Fruit fly (Drosophila melanogaster): ENCODE measurements around the gene CG31286.

CG31286 gene

DNA sequence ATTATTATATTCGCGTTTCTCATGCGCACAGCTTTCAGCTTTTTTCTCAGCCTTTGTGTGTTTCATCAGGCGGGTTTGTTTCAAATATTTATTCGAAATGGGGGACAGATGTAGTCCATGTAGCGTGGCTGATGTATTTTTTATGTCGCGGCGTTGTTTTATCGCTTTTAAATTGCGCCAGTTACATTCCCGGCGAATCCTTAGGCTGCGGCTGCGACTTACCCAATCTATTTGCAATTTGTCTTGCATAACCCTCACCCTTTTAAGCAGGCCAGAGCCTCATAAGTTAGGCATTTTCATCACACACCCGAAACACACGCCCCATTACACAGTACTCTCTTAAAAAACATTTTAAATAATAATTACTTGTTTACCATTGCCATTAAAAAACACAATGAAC, 11.2 kb upstream of the CG31286 start, which contains the start of gene sunz:
sunz (plus strand) TSS at position 301 of the 400 bp plus-strand sequence.
- TF ChIP-seq CG5180 (GFP tag; optimal IDR thresholded peaks at IDR 0.05) (no peak), CG7839 (tag; optimal IDR thresholded peaks at IDR 0.05) (no peak)

DNA sequence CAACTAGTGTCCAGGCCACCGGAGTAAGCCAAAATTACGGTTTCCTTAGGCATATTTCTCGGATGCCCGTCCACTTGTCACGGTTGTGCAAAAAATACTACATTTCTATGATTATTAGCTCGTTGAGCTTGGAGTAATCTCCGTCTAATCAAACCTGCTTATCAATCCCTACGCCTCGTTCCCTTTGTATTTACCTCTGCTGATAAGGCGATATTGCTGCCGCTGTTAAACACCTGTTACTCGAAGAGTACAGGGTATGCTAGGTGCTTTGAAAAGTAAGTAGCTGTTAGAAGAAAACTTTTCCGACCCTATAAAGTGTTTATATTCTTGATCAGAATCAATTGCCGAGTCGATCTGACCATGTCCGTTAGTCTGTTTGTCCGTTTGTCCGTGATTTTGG, 3.3 kb downstream of the CG31286 start, which contains the start of gene Ass:
Ass (minus strand) TSS at position 101 of the 400 bp plus-strand sequence.
- TF ChIP-seq odd (GFP tag; optimal IDR thresholded peaks at IDR 0.05) (no peak), D19B (GFP tag; optimal IDR thresholded peaks at IDR 0.05) (peak; percentile 85), CG11085 (GFP tag; IDR thresholded peaks at IDR 0.05) (no peak), grn (GFP tag; optimal IDR thresholded peaks at IDR 0.05) (peak; percentile 23), exex (tag; optimal IDR thresholded peaks at IDR 0.05) (peak; percentile 13), Ets65A (GFP tag) (peak; percentile 11), GATAe (GFP tag; conservative IDR thresholded peaks at IDR 0.05) (peak; percentile 49)

DNA sequence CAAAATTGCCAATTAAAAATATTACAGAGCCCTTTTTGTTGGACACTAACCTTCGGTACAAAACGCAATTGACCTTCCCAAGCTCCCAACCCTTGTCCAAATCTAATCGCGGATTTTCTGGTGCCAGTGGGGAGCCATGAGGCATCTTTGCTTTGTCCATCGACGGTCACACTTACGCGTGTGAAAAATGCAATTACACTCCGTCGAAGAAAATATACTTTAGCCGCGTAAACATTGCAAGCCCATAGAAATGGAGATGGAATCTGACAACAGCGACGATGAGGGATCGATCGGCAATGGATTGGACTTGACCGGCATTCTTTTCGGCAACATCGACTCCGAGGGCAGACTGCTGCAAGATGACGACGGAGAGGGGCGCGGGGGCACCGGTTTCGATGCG, 5.7 kb downstream of the CG31286 start, which contains the start of gene Taf1:
Taf1 (plus strand) TSS at position 150 of the 400 bp plus-strand sequence.
- TF ChIP-seq knrl (GFP tag; IDR thresholded peaks at IDR 0.05; ENCODE audit: partially characterized antibody) (peak; percentile 30; the same call in 1 of the 3 replicates), klu (GFP tag; IDR thresholded peaks at IDR 0.05) (no peak), fru (optimal IDR thresholded peaks at IDR 0.05) (no peak), Dfd (GFP tag; optimal IDR thresholded peaks at IDR 0.05) (no peak), CG13287 (GFP tag; IDR thresholded peaks at IDR 0.05; ENCODE audit: partially characterized antibody) (peak; percentile 52), h (optimal IDR thresholded peaks at IDR 0.05) (no peak), CG8388 (GFP tag; optimal IDR thresholded peaks at IDR 0.05) (no peak), CG17912 (GFP tag; optimal IDR thresholded peaks at IDR 0.05) (peak; percentile 27), Ssrp (tag; optimal IDR thresholded peaks at IDR 0.05) (no peak), Sin3A (optimal IDR thresholded peaks at IDR 0.05) (peak; percentile 66), CG16813 (GFP tag; IDR thresholded peaks at IDR 0.05; ENCODE audit: partially characterized antibody) (0 out of 3 replicates have a peak, but pooled peaks have one; percentile 11), hb (GFP tag; IDR thresholded peaks at IDR 0.05; ENCODE audit: partially characterized antibody) (no peak), crc (GFP tag; optimal IDR thresholded peaks at IDR 0.05) (no peak), zen (tag; optimal IDR thresholded peaks at IDR 0.05) (peak; percentile 39), Mes4 (GFP tag; optimal IDR thresholded peaks at IDR 0.05) (peak; percentile 15), crol (GFP tag; IDR thresholded peaks at IDR 0.05) (peak; percentile 98), CG30403 (GFP tag; optimal IDR thresholded peaks at IDR 0.05) (no peak), CG3281 (GFP tag; optimal IDR thresholded peaks at IDR 0.05) (no peak), Max (GFP tag; optimal IDR thresholded peaks at IDR 0.05) (peak; percentile 5), Fer3 (tag; optimal IDR thresholded peaks at IDR 0.05) (no peak), Gug (GFP tag; IDR thresholded peaks at IDR 0.05) (no peak), CG3163 (GFP tag; optimal IDR thresholded peaks at IDR 0.05) (no peak), pzg (GFP tag; optimal IDR thresholded peaks at IDR 0.05) (peak; percentile 94), Xbp1 (GFP tag; optimal IDR thresholded peaks at IDR 0.05) (peak; percentile 19), CG3847 (GFP tag; IDR thresholded peaks at IDR 0.05) (peak; percentile 56), pita (GFP tag; optimal IDR thresholded peaks at IDR 0.05) (peak; percentile 85), CG7357 (GFP tag; IDR thresholded peaks at IDR 0.05) (no peak; the same call in 2 of the 3 replicates), wek (GFP tag; optimal IDR thresholded peaks at IDR 0.05) (no peak), Dll (GFP tag; IDR thresholded peaks at IDR 0.05; ENCODE audit: partially characterized antibody) (peak; percentile 49; the same call in 2 of the 4 replicates), HmgD (GFP tag; optimal IDR thresholded peaks at IDR 0.05) (peak; percentile 68), cg (GFP tag; optimal IDR thresholded peaks at IDR 0.05) (no peak), CG34376 (GFP tag; optimal IDR thresholded peaks at IDR 0.05) (no peak), Rfx (GFP tag; IDR thresholded peaks at IDR 0.05) (peak; percentile 45), ind (GFP tag; optimal IDR thresholded peaks at IDR 0.05) (no peak), unc-4 (GFP tag; IDR thresholded peaks at IDR 0.05; ENCODE audit: partially characterized antibody) (no peak), Lhr (GFP tag; optimal IDR thresholded peaks at IDR 0.05) (peak; percentile 89), CG8290 (GFP tag; optimal IDR thresholded peaks at IDR 0.05) (no peak), CG8290 (tag; optimal IDR thresholded peaks at IDR 0.05) (no peak), Med (GFP tag) (peak; percentile 79), sd (tag; optimal IDR thresholded peaks at IDR 0.05) (no peak)

Data from whole organism, embryonic.